Worm (Caenorhabditis elegans): ENCODE results near the gene eak-4.

ce11 chrIV:12542011-12542410, 16.7 kb upstream of the eak-4 start, which contains the start of gene ham-1:
- TF ChIP-seq nhr-11 (tag; optimal IDR thresholded peaks at IDR 0.05) = no peak
- peak in 1 of 2 experiments; percentile 90 for TF ChIP-seq unc-62 (GFP tag; optimal IDR thresholded peaks at IDR 0.05 in 1 of 2)
- TF ChIP-seq unc-62 (tag; optimal IDR thresholded peaks at IDR 0.05) = no peak
- TF ChIP-seq nhr-77 (tag; optimal IDR thresholded peaks at IDR 0.05) = no peak
- no peak for TF ChIP-seq ceh-44 (GFP tag; IDR thresholded peaks at IDR 0.05)
- TF ChIP-seq nhr-10 (tag; optimal IDR thresholded peaks at IDR 0.05) = no peak
- no peak for TF ChIP-seq ama-1 (optimal IDR thresholded peaks at IDR 0.05)
- no peak for TF ChIP-seq R02D3.7 (tag; optimal IDR thresholded peaks at IDR 0.05)
